Worm (Caenorhabditis elegans): ENCODE data around the gene ril-2.

- TF ChIP-seq T22C8.4 (GFP tag; IDR thresholded peaks at IDR 0.05), result no peak
- no peak for TF ChIP-seq flt-1 (GFP tag; IDR thresholded peaks at IDR 0.05)
- TF ChIP-seq klf-2 (GFP tag; conservative IDR thresholded peaks at IDR 0.05), result no peak
- TF ChIP-seq ref-1 (GFP tag; conservative IDR thresholded peaks at IDR 0.05), result no peak
- TF ChIP-seq med-1 (GFP tag; optimal IDR thresholded peaks at IDR 0.05; ENCODE audit: insufficient read depth), result no peak
- TF ChIP-seq ztf-29 (GFP tag; IDR thresholded peaks at IDR 0.05), result no peak
- TF ChIP-seq tab-1 (GFP tag; IDR thresholded peaks at IDR 0.05), result no peak
- TF ChIP-seq ztf-23 (GFP tag; IDR thresholded peaks at IDR 0.05), result 0 out of 2 replicates have a peak, but pooled peaks have one; percentile 48
- no peak for TF ChIP-seq cog-1 (tag; optimal IDR thresholded peaks at IDR 0.05)
Observed at ce11 chrV:12637238-12637690, 38.3 kb upstream of the ril-2 start, which contains the start of gene F56H9.2.

Data from whole organism, midembryonic.